Worm (Caenorhabditis elegans): ENCODE data around the gene F58A6.5.
"Not testable (repeated sequence)": the region's sequence is repeated elsewhere in the genome, so short reads cannot be mapped to it uniquely, and the experiment has no call there.

Gene F58A6.5

DNA sequence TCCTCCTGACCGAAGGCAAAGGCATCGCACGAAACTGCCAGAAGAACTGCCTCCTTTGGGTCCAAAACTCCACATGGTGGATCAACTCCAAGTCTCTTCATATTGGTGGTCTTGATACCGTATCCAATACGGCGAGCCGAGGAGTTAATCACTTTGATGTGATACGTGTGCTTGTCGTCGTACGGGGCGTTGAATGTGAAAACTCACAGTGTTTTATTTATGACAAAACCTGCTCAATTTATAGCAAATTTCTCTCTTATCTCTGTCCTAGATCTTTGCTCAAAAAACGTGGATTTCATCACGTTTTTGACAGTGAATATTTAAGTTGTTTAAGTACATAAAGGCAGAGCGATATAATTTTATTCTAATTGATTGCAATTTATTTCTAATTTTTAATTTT is 10.5 kb upstream of the F58A6.5 start, which contains the start of gene F58A6.9:
Gene F58A6.9, minus strand, starts transcription at position 101 of the 400 bp plus-strand sequence.
- not testable (repeated sequence) for TF ChIP-seq C04F5.9, irx-1, sox-4 (tag; optimal IDR thresholded peaks at IDR 0.05)

DNA sequence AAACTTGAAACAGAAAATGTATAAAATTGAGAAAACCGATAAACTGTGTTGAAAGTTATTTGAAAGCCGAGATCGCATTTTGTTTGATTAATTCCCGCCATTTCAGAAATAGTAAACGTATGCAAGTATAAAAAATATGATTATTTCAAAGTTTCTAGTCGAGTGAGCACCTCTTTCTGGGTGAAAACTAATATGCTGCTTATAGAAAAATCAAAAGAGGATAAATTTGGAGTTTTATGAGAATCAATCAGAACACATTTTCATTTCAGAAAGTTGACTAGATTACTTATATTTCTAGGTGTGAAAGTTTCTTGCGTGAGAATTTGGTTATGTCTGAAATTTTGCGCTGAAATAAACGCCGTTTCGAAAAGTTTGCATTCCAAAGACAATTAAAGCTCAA is 9.3 kb upstream of the F58A6.5 start, which contains the start of gene srb-13:
Gene srb-13, minus strand, starts transcription at position 101 of the 400 bp plus-strand sequence.
- no peak for TF ChIP-seq ztf-4 (tag; optimal IDR thresholded peaks at IDR 0.05)
- TF ChIP-seq isw-1 (GFP tag; IDR thresholded peaks at IDR 0.05) = no peak
- no peak for TF ChIP-seq fkh-10 (GFP tag; optimal IDR thresholded peaks at IDR 0.05)
- TF ChIP-seq C34B4.2 (tag; optimal IDR thresholded peaks at IDR 0.05) = no peak
- no peak for TF ChIP-seq nhr-12 (tag; optimal IDR thresholded peaks at IDR 0.05)
- no peak for TF ChIP-seq pax-3 (tag; optimal IDR thresholded peaks at IDR 0.05)
- no peak for TF ChIP-seq fos-1 (tag; optimal IDR thresholded peaks at IDR 0.05)
- no peak for TF ChIP-seq nhr-77 (tag; optimal IDR thresholded peaks at IDR 0.05)
- TF ChIP-seq grh-1 (GFP tag; IDR thresholded peaks at IDR 0.05) = no peak
- TF ChIP-seq aha-1 (tag; optimal IDR thresholded peaks at IDR 0.05) = no peak

DNA sequence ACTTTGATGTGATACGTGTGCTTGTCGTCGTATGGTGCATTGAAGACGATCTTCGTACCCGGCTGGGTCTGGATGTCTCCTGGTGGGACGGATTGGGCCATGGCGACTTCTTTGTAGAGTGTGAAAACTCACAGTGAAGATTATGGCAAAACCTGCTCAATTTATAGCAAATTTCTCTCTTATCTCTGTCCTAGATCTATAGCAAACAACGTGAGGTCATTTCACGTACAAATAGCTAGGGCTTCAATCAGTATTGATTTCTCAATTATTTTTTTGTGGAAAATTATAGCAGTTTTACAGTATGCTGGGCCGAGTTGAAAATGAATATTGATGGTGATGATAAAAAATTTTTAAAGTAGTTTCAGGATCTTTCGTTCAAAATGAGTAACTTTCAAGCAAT is 8.7 kb upstream of the F58A6.5 start, which contains the start of gene msp-45:
Gene msp-45, minus strand, starts transcription at position 101 of the 400 bp plus-strand sequence.
- TF ChIP-seq unc-30 (tag; optimal IDR thresholded peaks at IDR 0.05) (no peak), nhr-90 (tag; optimal IDR thresholded peaks at IDR 0.05; ENCODE audit: poor library complexity) (no peak), nhr-237 (tag; optimal IDR thresholded peaks at IDR 0.05) (no peak), pag-3 (tag; optimal IDR thresholded peaks at IDR 0.05; ENCODE audit: borderline replicate concordance, insufficient read depth) (no peak), nhr-71 (tag; optimal IDR thresholded peaks at IDR 0.05) (no peak), C04F5.9 (tag; optimal IDR thresholded peaks at IDR 0.05) (no peak), ceh-63 (GFP tag; optimal IDR thresholded peaks at IDR 0.05) (no peak), hlh-4 (tag; optimal IDR thresholded peaks at IDR 0.05) (no peak), unc-62 (GFP tag; optimal IDR thresholded peaks at IDR 0.05) (no peak), nhr-12 (tag; optimal IDR thresholded peaks at IDR 0.05) (no peak), nhr-28 (tag; optimal IDR thresholded peaks at IDR 0.05) (no peak), lin-39 (tag; optimal IDR thresholded peaks at IDR 0.05) (no peak), pqm-1 (tag; optimal IDR thresholded peaks at IDR 0.05) (no peak)

DNA sequence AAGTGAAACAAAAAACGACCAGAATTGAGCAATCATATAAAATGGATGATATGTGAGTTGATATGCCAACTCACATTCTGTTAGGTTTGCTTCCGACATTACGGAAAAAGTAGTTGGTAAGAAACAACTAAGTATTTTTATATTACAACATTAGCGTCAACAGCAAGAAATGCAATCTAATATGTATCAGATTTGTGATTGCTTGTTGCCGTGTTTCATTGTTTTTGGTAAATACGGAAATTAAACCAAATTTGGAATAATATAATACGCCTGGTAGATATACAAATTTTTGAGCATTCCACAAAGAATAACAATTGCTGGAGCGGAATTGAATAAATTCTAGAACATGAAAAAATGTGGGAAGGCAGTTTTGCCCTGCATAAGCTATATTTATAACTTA is 6.3 kb upstream of the F58A6.5 start, which contains the start of gene srb-12:
Gene srb-12, minus strand, starts transcription at position 101 of the 400 bp plus-strand sequence.
- no peak for TF ChIP-seq sup-37 (GFP tag; optimal IDR thresholded peaks at IDR 0.05)
- TF ChIP-seq lin-15B (tag; optimal IDR thresholded peaks at IDR 0.05) = no peak
- TF ChIP-seq alr-1 (tag; optimal IDR thresholded peaks at IDR 0.05; ENCODE audit: borderline replicate concordance) = no peak
- TF ChIP-seq dsc-1 (tag; optimal IDR thresholded peaks at IDR 0.05) = no peak
- no peak for TF ChIP-seq fkh-8 (tag; optimal IDR thresholded peaks at IDR 0.05)
- no peak for TF ChIP-seq ztf-11 (tag; optimal IDR thresholded peaks at IDR 0.05)
- TF ChIP-seq unc-130 (tag; optimal IDR thresholded peaks at IDR 0.05) = no peak
- TF ChIP-seq unc-30 (tag; optimal IDR thresholded peaks at IDR 0.05) = no peak
- TF ChIP-seq nhr-85 (tag) = no peak

DNA sequence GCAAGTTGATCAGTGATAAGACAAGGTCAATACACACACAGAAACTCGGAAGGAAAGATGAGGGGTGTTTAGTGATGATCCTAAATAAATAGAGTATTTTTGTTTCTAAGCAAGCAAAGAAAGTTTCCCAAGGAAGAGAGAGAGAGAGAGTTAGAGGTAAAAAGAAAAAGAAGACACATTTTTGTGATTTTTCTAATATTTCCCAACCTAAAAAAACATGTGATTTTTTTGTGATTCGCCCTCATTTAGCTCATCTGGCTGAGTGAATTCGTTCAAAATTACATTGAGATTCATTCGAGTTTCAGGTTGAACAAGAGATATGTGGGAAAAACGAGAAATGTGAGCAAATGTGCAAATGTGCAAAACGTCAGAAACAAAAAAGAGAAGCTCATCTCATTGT is 2.6 kb upstream of the F58A6.5 start, which contains the start of gene srb-16:
Gene srb-16, minus strand, starts transcription at position 101 of the 400 bp plus-strand sequence.
- no peak for TF ChIP-seq nhr-237 (tag; optimal IDR thresholded peaks at IDR 0.05)

DNA sequence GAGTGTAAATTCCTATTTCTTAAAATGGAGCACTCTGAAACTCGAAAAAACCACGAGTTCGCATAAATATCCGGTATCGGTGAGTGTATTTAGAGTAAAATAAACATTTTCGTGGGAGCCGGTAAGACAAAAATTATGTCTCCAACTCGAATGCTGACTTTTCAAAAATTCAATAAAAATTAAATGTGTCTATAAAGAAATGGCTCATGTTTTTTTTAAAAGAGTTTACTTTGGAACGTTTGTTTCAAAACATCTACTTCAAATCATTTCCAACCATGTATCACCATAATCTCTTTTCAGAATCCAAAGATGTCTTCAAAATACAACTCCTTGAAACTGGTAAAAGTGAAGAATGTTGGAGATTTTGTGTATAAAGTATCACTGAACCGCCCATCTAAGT is 5.6 kb downstream of the F58A6.5 start, which contains the start of gene F58A6.1:
Gene F58A6.1, plus strand, starts transcription at position 301 of the 400 bp plus-strand sequence.
- TF ChIP-seq lir-3 (tag; optimal IDR thresholded peaks at IDR 0.05; ENCODE audit: poor library complexity) (no peak), mep-1 (tag; optimal IDR thresholded peaks at IDR 0.05) (no peak), blmp-1 (tag; optimal IDR thresholded peaks at IDR 0.05) (no peak), snpc-4 (tag; optimal IDR thresholded peaks at IDR 0.05) (no peak), efl-3 (GFP tag; optimal IDR thresholded peaks at IDR 0.05) (no peak), nhr-11 (tag; optimal IDR thresholded peaks at IDR 0.05) (no peak), pag-3 (tag; optimal IDR thresholded peaks at IDR 0.05; ENCODE audit: borderline replicate concordance, insufficient read depth) (no peak), zip-4 (GFP tag; optimal IDR thresholded peaks at IDR 0.05) (no peak), lsy-2 (tag; optimal IDR thresholded peaks at IDR 0.05) (no peak), jun-1 (tag; optimal IDR thresholded peaks at IDR 0.05) (no peak), nhr-71 (tag; optimal IDR thresholded peaks at IDR 0.05) (no peak), ceh-90 (tag; optimal IDR thresholded peaks at IDR 0.05) (no peak), hpl-2 (GFP tag; optimal IDR thresholded peaks at IDR 0.05) (no peak), lin-15B (tag; optimal IDR thresholded peaks at IDR 0.05) (no peak), lin-39 (tag; optimal IDR thresholded peaks at IDR 0.05) (no peak), lin-13 (GFP tag; optimal IDR thresholded peaks at IDR 0.05) (no peak), sox-4 (tag; optimal IDR thresholded peaks at IDR 0.05) (no peak)

Measured in whole organism, L1 larva.